Worm (Caenorhabditis elegans) whole organism, mixed stage, embryonic: Measurements from ENCODE around the gene T08E11.1.

Experiments
- M03D4.4 ChIP-seq: sonication (generic microtip); optimal IDR thresholded peaks from 2 replicates; lab custom pipeline; 2017; ENCODE audit warnings: mild to moderate bottlenecking, missing genetic modification characterization, missing compliant biosample characterization
- bed-3 ChIP-seq: fragments of 200-800 bp; sonication (Bioruptor generic); optimal IDR thresholded peaks from 3 replicates; lab custom pipeline; 2018; ENCODE audit warnings: mild to moderate bottlenecking, missing genetic modification characterization, moderate library complexity, missing compliant biosample characterization
- blmp-1 ChIP-seq: fragments of 150-350 bp; optimal IDR thresholded peaks from 2 replicates; lab custom pipeline; 2014; ENCODE audit warnings: missing biosample characterization, missing genetic modification characterization
- ceh-39 ChIP-seq: fragments of 150-350 bp; optimal IDR thresholded peaks from 2 replicates; lab custom pipeline; 2014; ENCODE audit warnings: missing biosample characterization, missing genetic modification characterization
- ceh-83 ChIP-seq: fragments of 200-800 bp; sonication (Bioruptor generic); optimal IDR thresholded peaks from 2 replicates; lab custom pipeline; 2018; ENCODE audit warnings: mild to moderate bottlenecking, missing genetic modification characterization, missing compliant biosample characterization
- cnd-1 ChIP-seq: fragments of 200-800 bp; sonication (Bioruptor generic); optimal IDR thresholded peaks from 2 replicates; lab custom pipeline; 2018; ENCODE audit warnings: mild to moderate bottlenecking, missing genetic modification characterization, missing compliant biosample characterization
- drap-1 ChIP-seq: fragments of 200-800 bp; sonication (Bioruptor generic); optimal IDR thresholded peaks from 3 replicates; lab custom pipeline; 2018; ENCODE audit warnings: mild to moderate bottlenecking, missing genetic modification characterization, missing compliant biosample characterization
- elt-1 ChIP-seq: sonication (generic microtip); optimal IDR thresholded peaks from 2 replicates; lab custom pipeline; 2017; ENCODE audit warnings: missing genetic modification characterization, mild to moderate bottlenecking, missing compliant biosample characterization, antibody characterized with exemption, moderate library complexity, borderline replicate concordance; ENCODE audit not compliant: insufficient read depth
- elt-3 ChIP-seq: fragments of 150-350 bp; optimal IDR thresholded peaks from 2 replicates; lab custom pipeline; 2014; ENCODE audit warnings: missing biosample characterization, missing genetic modification characterization
- flh-1 ChIP-seq: fragments of 200-800 bp; sonication (Bioruptor generic); optimal IDR thresholded peaks from 2 replicates; lab custom pipeline; 2018; ENCODE audit warnings: mild to moderate bottlenecking, missing genetic modification characterization, moderate library complexity, missing compliant biosample characterization
- ham-2 ChIP-seq: fragments of 200-800 bp; sonication (Bioruptor generic); optimal IDR thresholded peaks from 2 replicates; lab custom pipeline; 2018; ENCODE audit warnings: mild to moderate bottlenecking, missing genetic modification characterization, missing compliant biosample characterization
- hlh-1 ChIP-seq: fragments of 150-350 bp; optimal IDR thresholded peaks from 2 replicates; lab custom pipeline; 2014; ENCODE audit warnings: missing biosample characterization, missing genetic modification reagents, missing genetic modification characterization
- lin-32 ChIP-seq: fragments of 200-800 bp; sonication (Bioruptor generic); optimal IDR thresholded peaks from 2 replicates; lab custom pipeline; 2018; ENCODE audit warnings: mild to moderate bottlenecking, missing genetic modification characterization, missing compliant biosample characterization
- lsy-2 ChIP-seq: fragments of 150-350 bp; optimal IDR thresholded peaks from 2 replicates; lab custom pipeline; 2014; ENCODE audit warnings: missing biosample characterization, missing genetic modification characterization
- mab-5 ChIP-seq: fragments of 150-350 bp; optimal IDR thresholded peaks from 2 replicates; lab custom pipeline; 2014; ENCODE audit warnings: missing biosample characterization, missing genetic modification characterization
- mep-1 ChIP-seq: fragments of 150-350 bp; optimal IDR thresholded peaks from 2 replicates; lab custom pipeline; 2017; ENCODE audit warnings: missing biosample characterization, missing genetic modification reagents, missing genetic modification characterization, inconsistent platforms
- nhr-12 ChIP-seq: fragments of 150-350 bp; optimal IDR thresholded peaks from 2 replicates; lab custom pipeline; 2014; ENCODE audit warnings: missing biosample characterization, missing genetic modification characterization
- nhr-2 ChIP-seq: fragments of 150-350 bp; optimal IDR thresholded peaks from 2 replicates; lab custom pipeline; 2014; ENCODE audit warnings: missing biosample characterization, missing genetic modification characterization
- nhr-28 ChIP-seq: fragments of 150-350 bp; optimal IDR thresholded peaks from 2 replicates; lab custom pipeline; 2014; ENCODE audit warnings: missing biosample characterization, missing genetic modification characterization
- nhr-76 ChIP-seq: sonication (generic microtip); optimal IDR thresholded peaks from 2 replicates; lab custom pipeline; 2017; ENCODE audit warnings: missing biosample characterization, missing genetic modification characterization
- pha-4 ChIP-seq: fragments of 150-350 bp; optimal IDR thresholded peaks from 2 replicates; lab custom pipeline; 2018; ENCODE audit warnings: missing biosample characterization, missing genetic modification reagents, missing genetic modification characterization
- sem-2 ChIP-seq: fragments of 200-800 bp; sonication (Bioruptor generic); optimal IDR thresholded peaks from 2 replicates; lab custom pipeline; 2018; ENCODE audit warnings: mild to moderate bottlenecking, missing genetic modification characterization, missing compliant biosample characterization
- snpc-4 ChIP-seq: fragments of 150-350 bp; optimal IDR thresholded peaks from 2 replicates; lab custom pipeline; 2014; ENCODE audit warnings: missing biosample characterization, missing genetic modification characterization
- sptf-1 ChIP-seq: sonication (generic microtip); optimal IDR thresholded peaks from 2 replicates; lab custom pipeline; 2017; ENCODE audit warnings: mild to moderate bottlenecking, missing genetic modification characterization, moderate library complexity, missing compliant biosample characterization
- tbx-8 ChIP-seq: fragments of 200-800 bp; sonication (Bioruptor generic); optimal IDR thresholded peaks from 2 replicates; lab custom pipeline; 2018; ENCODE audit warnings: mild to moderate bottlenecking, missing genetic modification characterization, moderate library complexity, missing compliant biosample characterization
- unc-120 ChIP-seq: sonication (generic microtip); optimal IDR thresholded peaks from 2 replicates; lab custom pipeline; 2017; ENCODE audit warnings: missing genetic modification characterization, missing compliant biosample characterization; ENCODE audit not compliant: poor library complexity, severe bottlenecking
- unc-39 ChIP-seq: fragments of 150-350 bp; optimal IDR thresholded peaks from 2 replicates; lab custom pipeline; 2014; ENCODE audit warnings: missing biosample characterization, missing genetic modification characterization
- unc-62 ChIP-seq: fragments of 150-350 bp; optimal IDR thresholded peaks from 2 replicates; lab custom pipeline; 2014; ENCODE audit warnings: missing biosample characterization, missing genetic modification reagents, missing genetic modification characterization
- zip-8 ChIP-seq: fragments of 150-350 bp; optimal IDR thresholded peaks from 2 replicates; lab custom pipeline; 2014; ENCODE audit warnings: missing biosample characterization, missing genetic modification characterization
- ztf-11 ChIP-seq: fragments of 150-350 bp; optimal IDR thresholded peaks from 2 replicates; lab custom pipeline; 2014; ENCODE audit warnings: missing biosample characterization, missing genetic modification characterization

The T08E11.1 gene

DNA sequence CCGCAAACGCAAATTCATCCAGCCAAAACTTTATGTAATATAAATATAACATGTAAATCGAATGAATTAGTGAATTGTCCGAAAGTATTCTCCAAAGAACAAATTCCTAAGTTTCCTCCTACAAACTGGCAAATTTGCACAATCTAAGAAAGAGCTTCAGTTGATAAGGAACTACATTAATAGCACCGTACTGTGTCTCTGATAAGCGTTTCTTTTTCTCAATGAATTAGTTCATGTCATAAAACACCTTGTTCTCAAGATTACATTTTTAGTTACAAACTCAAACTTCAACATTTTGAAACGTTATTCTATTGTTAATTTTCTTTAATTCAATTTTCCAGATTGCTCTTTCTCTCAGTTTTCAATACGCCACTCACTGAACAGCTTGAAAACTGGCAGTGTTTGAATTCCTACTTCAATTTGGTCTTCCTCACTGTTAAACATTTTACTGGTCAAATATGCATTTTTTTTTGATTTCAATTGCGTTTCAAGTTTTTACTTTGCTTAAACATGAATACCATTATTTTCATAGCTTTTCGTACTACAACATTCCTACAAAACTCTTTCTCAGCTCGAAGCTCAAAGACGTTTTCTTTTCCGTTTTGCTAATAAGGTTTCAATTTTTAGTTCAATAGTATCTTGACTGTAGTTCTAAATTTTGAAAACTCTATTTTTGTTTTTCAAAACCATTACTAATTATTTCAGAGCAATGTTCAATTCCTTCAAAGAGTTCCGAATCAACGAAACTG, 29.6 kb downstream of the T08E11.1 start, which contains the start of gene math-15:
Gene math-15 (plus strand): TSS at position 699 of the 749 bp plus-strand sequence.
- TF ChIP-seq mep-1 (tag; lab: Kevin White, UChicago) (no peak), sptf-1 (no peak), unc-120 (tag; lab: Kevin White, UChicago) (no peak), ham-2 (GFP tag; lab: Kevin White, UChicago) (no peak), elt-3 (tag; lab: Kevin White, UChicago) (no peak)

- no peak for TF ChIP-seq blmp-1 (tag; lab: Kevin White, UChicago)
Measured at ce11 chrII:1869120-1869519, 32.8 kb downstream of the T08E11.1 start, which contains the start of gene math-14. Gene math-14 (plus strand): TSS chrII:1869420.

DNA sequence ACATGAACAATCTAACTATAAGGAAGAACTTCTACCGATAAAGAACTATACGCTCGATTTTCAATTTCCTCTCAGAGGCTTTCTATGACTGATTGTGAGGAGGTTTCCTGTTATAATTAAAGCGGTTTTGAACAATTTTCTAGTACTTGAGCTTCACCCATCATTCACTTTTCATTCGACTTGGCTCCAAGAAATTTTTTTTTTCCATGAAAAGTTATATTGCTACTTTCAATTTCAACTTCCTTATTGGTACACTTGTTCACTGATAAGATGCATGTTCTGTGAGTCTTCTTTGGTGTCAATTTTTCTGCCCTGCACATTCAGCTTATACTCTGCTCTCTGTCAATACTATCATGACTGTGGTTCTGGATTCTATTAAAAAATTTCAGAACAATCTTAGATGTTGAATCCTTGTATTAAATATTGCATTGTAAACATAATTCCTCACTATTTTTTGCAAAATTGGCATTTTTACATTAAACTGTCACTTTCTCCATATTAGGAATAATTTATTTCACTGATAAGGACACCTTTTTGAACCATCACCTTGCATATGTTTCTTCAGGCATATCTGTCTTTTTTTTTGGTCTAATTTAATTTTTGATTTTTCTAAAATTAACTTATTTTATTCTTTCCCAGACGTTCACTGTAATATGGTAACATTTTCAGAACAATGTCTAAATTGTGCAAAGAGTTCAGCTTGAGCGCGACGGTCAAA, 34.7 kb downstream of the T08E11.1 start, which contains the start of gene math-10:
Gene math-10 (plus strand): TSS at position 668 of the 718 bp plus-strand sequence.
- TF ChIP-seq elt-1 (tag; lab: Kevin White, UChicago) (no peak), nhr-12 (tag; lab: Kevin White, UChicago) (no peak), ztf-11 (tag; lab: Kevin White, UChicago) (no peak)

DNA sequence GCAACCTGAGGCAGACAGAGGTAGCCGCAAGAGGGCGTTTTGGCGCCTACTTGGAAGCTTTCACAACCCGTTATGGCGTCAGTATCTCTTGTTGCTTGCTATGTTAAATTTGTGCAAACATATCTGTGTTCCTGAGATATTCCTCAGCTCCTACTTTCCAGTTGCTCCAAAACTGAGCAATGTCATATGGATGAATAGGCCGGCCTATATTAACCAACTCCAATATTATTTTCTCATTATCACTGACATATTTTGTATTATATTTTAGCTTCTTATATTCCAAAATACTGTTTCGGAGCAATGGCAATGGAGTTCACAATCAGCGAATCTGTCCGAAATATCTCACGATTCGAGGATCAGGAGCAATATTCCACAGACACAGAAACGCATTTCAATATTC, 39.4 kb downstream of the T08E11.1 start, which contains the start of gene math-13:
Gene math-13 (plus strand): TSS at position 301 of the 400 bp plus-strand sequence.
- TF ChIP-seq bed-3 (GFP tag; lab: Kevin White, UChicago) (no peak), tbx-8 (GFP tag; lab: Kevin White, UChicago) (no peak), nhr-2 (tag; lab: Kevin White, UChicago) (no peak), hlh-1 (no peak), lin-32 (GFP tag; lab: Kevin White, UChicago) (no peak), blmp-1 (tag; lab: Kevin White, UChicago) (no peak), ceh-39 (tag; lab: Kevin White, UChicago) (no peak), unc-62 (no peak)

DNA sequence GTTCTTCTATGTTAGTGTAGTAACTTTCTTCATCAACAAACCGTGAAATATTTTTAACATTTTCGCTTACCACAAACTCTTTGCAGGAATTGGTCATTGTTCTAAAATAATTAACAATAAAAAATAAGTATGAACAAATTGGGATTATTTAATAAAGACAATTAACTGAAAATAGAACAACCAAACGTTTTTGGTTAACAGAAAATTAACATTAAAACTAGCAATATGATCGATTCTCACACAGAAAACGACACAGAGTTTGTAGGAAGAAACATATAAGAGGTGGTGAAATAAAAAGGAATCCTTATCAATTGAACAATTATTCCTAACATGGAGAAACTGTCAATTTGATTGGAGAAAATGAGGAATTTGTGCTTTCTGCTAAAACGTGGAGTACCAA, 42.4 kb downstream of the T08E11.1 start, which contains the start of gene math-16:
Gene math-16 (minus strand): TSS at position 101 of the 400 bp plus-strand sequence.
- no peak for TF ChIP-seq nhr-28 (tag; lab: Kevin White, UChicago)
- TF ChIP-seq nhr-2 (tag; lab: Kevin White, UChicago), result no peak
- no peak for TF ChIP-seq unc-120 (tag; lab: Kevin White, UChicago)
- no peak for TF ChIP-seq bed-3 (GFP tag; lab: Kevin White, UChicago)

- TF ChIP-seq pha-4 (tag; lab: Kevin White, UChicago), result no peak
- no peak for TF ChIP-seq ceh-39 (tag; lab: Kevin White, UChicago)
- no peak for TF ChIP-seq sem-2 (GFP tag; lab: Kevin White, UChicago)
- no peak for TF ChIP-seq lsy-2 (tag; lab: Kevin White, UChicago)
Measured at ce11 chrII:1882705-1883104, 46.4 kb downstream of the T08E11.1 start, which contains the start of gene math-5. Gene math-5 (minus strand): TSS chrII:1882805.

DNA sequence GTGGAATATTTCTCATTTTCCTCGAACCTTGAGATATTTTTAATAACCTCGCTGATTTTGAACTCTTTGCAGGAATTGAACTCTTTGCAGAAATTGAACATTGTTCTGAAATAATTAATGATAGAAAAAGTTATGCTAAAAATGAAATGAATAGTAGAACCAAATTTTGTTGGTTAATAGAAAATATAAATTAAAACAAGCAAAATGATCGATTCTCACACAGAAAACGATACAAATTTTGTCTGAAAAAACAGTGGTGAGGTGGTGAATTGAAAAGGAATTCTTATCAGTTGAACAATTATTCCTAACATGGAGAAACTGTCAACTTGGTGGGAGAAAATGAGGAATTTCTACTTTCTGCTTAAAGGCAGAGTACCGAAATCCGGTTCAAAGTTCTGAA, 48.3 kb downstream of the T08E11.1 start, which contains the start of gene math-6:
Gene math-6 (minus strand): TSS at position 101 of the 400 bp plus-strand sequence.
- TF ChIP-seq ztf-11 (tag; lab: Kevin White, UChicago), result no peak
- TF ChIP-seq cnd-1, result no peak
- TF ChIP-seq M03D4.4 (tag; lab: Kevin White, UChicago), result no peak
- no peak for TF ChIP-seq unc-62
- no peak for TF ChIP-seq unc-39
- TF ChIP-seq ham-2 (GFP tag; lab: Kevin White, UChicago), result no peak
- TF ChIP-seq hlh-1, result no peak
- TF ChIP-seq pha-4 (tag; lab: Kevin White, UChicago), result no peak
- TF ChIP-seq snpc-4 (tag; lab: Kevin White, UChicago), result no peak
- TF ChIP-seq ceh-39 (tag; lab: Kevin White, UChicago), result no peak
- TF ChIP-seq ceh-83, result no peak
- no peak for TF ChIP-seq flh-1 (GFP tag; lab: Kevin White, UChicago)
- no peak for TF ChIP-seq drap-1 (GFP tag; lab: Kevin White, UChicago)
- TF ChIP-seq zip-8 (tag; lab: Kevin White, UChicago), result no peak
- no peak for TF ChIP-seq mab-5 (tag; lab: Kevin White, UChicago)
- TF ChIP-seq tbx-8 (GFP tag; lab: Kevin White, UChicago), result no peak
- no peak for TF ChIP-seq elt-1 (tag; lab: Kevin White, UChicago)
- TF ChIP-seq nhr-76, result no peak
